In genomic region chr3L:347641-348405, dm6 we compare ENCODE assay signal across 1 fruit fly cellular context.
TF ChIP-seq lines count a peak whose summit lies in the region.

No protein-coding gene starts in this region.

TF ChIP-seq in whole organism, embryonic, 481 proteins besides CTCF, POLR2A, EP300 and RAD21 (continued from another document and continues in another):
- TF ChIP-seq CG7372 (GFP tag; IDR thresholded peaks at IDR 0.05; lab: Robert Waterston, UW) = 0 out of 2 replicates have a peak, but pooled peaks have one; percentile 23
- TF ChIP-seq sna (GFP tag; IDR thresholded peaks at IDR 0.05; lab: Robert Waterston, UW; ENCODE audit: partially characterized antibody) = no peak
- TF ChIP-seq Ravus (GFP tag; IDR thresholded peaks at IDR 0.05; lab: Robert Waterston, UW) = peak; percentile 25; the same call in 1 of the 2 replicates
- TF ChIP-seq fd64A (GFP tag; optimal IDR thresholded peaks at IDR 0.05; lab: Kevin White, UChicago) = peak; percentile 80
- TF ChIP-seq sd (tag; optimal IDR thresholded peaks at IDR 0.05; lab: Kevin White, UChicago) = no peak
- TF ChIP-seq bbx (GFP tag; IDR thresholded peaks at IDR 0.05; lab: Robert Waterston, UW; ENCODE audit: partially characterized antibody) = no peak
- peak; percentile 81 for TF ChIP-seq ind (GFP tag; optimal IDR thresholded peaks at IDR 0.05; lab: Kevin White, UChicago)
- peak; percentile 67 for TF ChIP-seq ems (GFP tag; optimal IDR thresholded peaks at IDR 0.05; lab: Kevin White, UChicago)
- TF ChIP-seq pita (GFP tag; optimal IDR thresholded peaks at IDR 0.05; lab: Kevin White, UChicago) = no peak
- no peak for TF ChIP-seq Oaz (GFP tag; IDR thresholded peaks at IDR 0.05; lab: Robert Waterston, UW)
- no peak for TF ChIP-seq Poxn (GFP tag; IDR thresholded peaks at IDR 0.05; lab: Robert Waterston, UW)
- no peak for TF ChIP-seq YL-1 (GFP tag; optimal IDR thresholded peaks at IDR 0.05; lab: Kevin White, UChicago)
- peak; percentile 64 for TF ChIP-seq jing (GFP tag; optimal IDR thresholded peaks at IDR 0.05; lab: Kevin White, UChicago)
- no peak for TF ChIP-seq fru (optimal IDR thresholded peaks at IDR 0.05; lab: Kevin White, UChicago)
- peak; percentile 75 for TF ChIP-seq CG11504 (tag; optimal IDR thresholded peaks at IDR 0.05; lab: Kevin White, UChicago)
- TF ChIP-seq CkIIα-i1 (GFP tag; IDR thresholded peaks at IDR 0.05; lab: Robert Waterston, UW) = no peak
- TF ChIP-seq CG12071 (GFP tag; optimal IDR thresholded peaks at IDR 0.05; lab: Kevin White, UChicago) = peak; percentile 60
- peak; percentile 42; the same call in 1 of the 3 replicates for TF ChIP-seq dysf (GFP tag; IDR thresholded peaks at IDR 0.05; lab: Robert Waterston, UW)
- TF ChIP-seq vfl (GFP tag; optimal IDR thresholded peaks at IDR 0.05; lab: Kevin White, UChicago) = peak; percentile 33
- peak in 1 of 2 experiments; percentile 57 for TF ChIP-seq Hr51 (GFP tag; optimal IDR thresholded peaks at IDR 0.05; lab: Kevin White, UChicago)
- peak; percentile 52 for TF ChIP-seq CG9609 (GFP tag; optimal IDR thresholded peaks at IDR 0.05; lab: Kevin White, UChicago)
- peak; percentile 15 for TF ChIP-seq CG6765 (GFP tag; optimal IDR thresholded peaks at IDR 0.05; lab: Kevin White, UChicago)
- TF ChIP-seq tll (GFP tag; optimal IDR thresholded peaks at IDR 0.05; lab: Kevin White, UChicago) = no peak
- no peak for TF ChIP-seq HLHmδ (GFP tag; optimal IDR thresholded peaks at IDR 0.05; lab: Kevin White, UChicago)
- peak; percentile 59; the same call in 1 of the 3 replicates for TF ChIP-seq ase (GFP tag; IDR thresholded peaks at IDR 0.05; lab: Robert Waterston, UW)
- peak; percentile 85 for TF ChIP-seq Xrp1 (GFP tag; IDR thresholded peaks at IDR 0.05; lab: Robert Waterston, UW)
- TF ChIP-seq Tbp (GFP tag; optimal IDR thresholded peaks at IDR 0.05; lab: Kevin White, UChicago) = no peak
- peak; percentile 36 for TF ChIP-seq lbe (GFP tag; optimal IDR thresholded peaks at IDR 0.05; lab: Kevin White, UChicago)
- TF ChIP-seq Dfd (GFP tag; optimal IDR thresholded peaks at IDR 0.05; lab: Kevin White, UChicago) = no peak
- no peak for TF ChIP-seq cas (GFP tag; IDR thresholded peaks at IDR 0.05; lab: Robert Waterston, UW)
- TF ChIP-seq prd (optimal IDR thresholded peaks at IDR 0.05; lab: Kevin White, UChicago) = no peak
- TF ChIP-seq prd (GFP tag; IDR thresholded peaks at IDR 0.05; lab: Robert Waterston, UW) = peak; percentile 82
- no peak for TF ChIP-seq CG11696 (GFP tag; IDR thresholded peaks at IDR 0.05; lab: Robert Waterston, UW)
- TF ChIP-seq Hmx (GFP tag; optimal IDR thresholded peaks at IDR 0.05; lab: Kevin White, UChicago) = no peak
- no peak for TF ChIP-seq CG7928 (GFP tag; optimal IDR thresholded peaks at IDR 0.05; lab: Kevin White, UChicago)
- TF ChIP-seq CG4617 (GFP tag; optimal IDR thresholded peaks at IDR 0.05; lab: Kevin White, UChicago; ENCODE audit: borderline replicate concordance) = no peak
- no peak for TF ChIP-seq Fer1 (GFP tag; optimal IDR thresholded peaks at IDR 0.05; lab: Kevin White, UChicago)
- TF ChIP-seq CG31224 (GFP tag; IDR thresholded peaks at IDR 0.05; lab: Robert Waterston, UW) = no peak
- peak; percentile 59 for TF ChIP-seq CG33557 (GFP tag; optimal IDR thresholded peaks at IDR 0.05; lab: Kevin White, UChicago)
- no peak for TF ChIP-seq pros (GFP tag; optimal IDR thresholded peaks at IDR 0.05; lab: Kevin White, UChicago)
- TF ChIP-seq Six4 (GFP tag; optimal IDR thresholded peaks at IDR 0.05; lab: Kevin White, UChicago) = peak; percentile 67
- peak; percentile 28 for TF ChIP-seq emc (GFP tag; optimal IDR thresholded peaks at IDR 0.05; lab: Kevin White, UChicago)
- TF ChIP-seq CG31365 (tag; optimal IDR thresholded peaks at IDR 0.05; lab: Kevin White, UChicago) = peak; percentile 11
- no peak for TF ChIP-seq Dbx (GFP tag; IDR thresholded peaks at IDR 0.05; lab: Robert Waterston, UW)
- peak; percentile 64 for TF ChIP-seq CG18619 (GFP tag; optimal IDR thresholded peaks at IDR 0.05; lab: Kevin White, UChicago)
- TF ChIP-seq bigmax (GFP tag; optimal IDR thresholded peaks at IDR 0.05; lab: Kevin White, UChicago) = no peak
- peak; percentile 67 for TF ChIP-seq CG10959 (GFP tag; IDR thresholded peaks at IDR 0.05; lab: Robert Waterston, UW)
- TF ChIP-seq croc (GFP tag; conservative IDR thresholded peaks at IDR 0.05; lab: Robert Waterston, UW) = peak; percentile 64
- peak; percentile 53 for TF ChIP-seq CG13775 (GFP tag; optimal IDR thresholded peaks at IDR 0.05; lab: Kevin White, UChicago)
- TF ChIP-seq chm (GFP tag; IDR thresholded peaks at IDR 0.05; lab: Robert Waterston, UW) = peak; percentile 88
- peak; percentile 70 for TF ChIP-seq org-1 (GFP tag; optimal IDR thresholded peaks at IDR 0.05; lab: Kevin White, UChicago)
- peak; percentile 74 for TF ChIP-seq CG10431 (GFP tag; optimal IDR thresholded peaks at IDR 0.05; lab: Kevin White, UChicago)
- TF ChIP-seq trem (tag; optimal IDR thresholded peaks at IDR 0.05; lab: Kevin White, UChicago) = peak; percentile 61
- peak; percentile 35 for TF ChIP-seq ab (GFP tag; optimal IDR thresholded peaks at IDR 0.05; lab: Kevin White, UChicago)
- TF ChIP-seq CG4360 (GFP tag; IDR thresholded peaks at IDR 0.05; lab: Robert Waterston, UW) = no peak
- TF ChIP-seq Oli (tag; optimal IDR thresholded peaks at IDR 0.05; lab: Kevin White, UChicago) = peak; percentile 77
- TF ChIP-seq CG18476 (GFP tag; optimal IDR thresholded peaks at IDR 0.05; lab: Kevin White, UChicago) = peak; percentile 47
- TF ChIP-seq Dref (GFP tag; IDR thresholded peaks at IDR 0.05; lab: Robert Waterston, UW) = no peak
- TF ChIP-seq aop (GFP tag; IDR thresholded peaks at IDR 0.05; lab: Robert Waterston, UW) = no peak
- peak; percentile 61 for TF ChIP-seq lilli (GFP tag; optimal IDR thresholded peaks at IDR 0.05; lab: Kevin White, UChicago)
- TF ChIP-seq pan (optimal IDR thresholded peaks at IDR 0.05; lab: Kevin White, UChicago) = no peak
- peak in 1 of 2 experiments; percentile 63 for TF ChIP-seq pan (GFP tag; optimal IDR thresholded peaks at IDR 0.05 in 1 of 2, IDR thresholded peaks at IDR 0.05 in 1 of 2)
- peak; percentile 87 for TF ChIP-seq CG2712 (tag; optimal IDR thresholded peaks at IDR 0.05; lab: Kevin White, UChicago)
- peak; percentile 73 for TF ChIP-seq CG8089 (GFP tag; optimal IDR thresholded peaks at IDR 0.05; lab: Kevin White, UChicago)
- TF ChIP-seq Rfx (GFP tag; IDR thresholded peaks at IDR 0.05; lab: Robert Waterston, UW) = no peak
- TF ChIP-seq Antp (GFP tag; optimal IDR thresholded peaks at IDR 0.05; lab: Kevin White, UChicago) = peak; percentile 84
- peak; percentile 62 for TF ChIP-seq NfI (GFP tag; optimal IDR thresholded peaks at IDR 0.05; lab: Kevin White, UChicago)
- no peak for TF ChIP-seq exex (tag; optimal IDR thresholded peaks at IDR 0.05; lab: Kevin White, UChicago)
- TF ChIP-seq ERR (GFP tag; optimal IDR thresholded peaks at IDR 0.05; lab: Kevin White, UChicago) = no peak
- TF ChIP-seq B-H1 (GFP tag; IDR thresholded peaks at IDR 0.05; lab: Robert Waterston, UW) = peak; percentile 43; the same call in 1 of the 3 replicates
- no peak for TF ChIP-seq hkb (optimal IDR thresholded peaks at IDR 0.05; lab: Kevin White, UChicago)
- TF ChIP-seq hkb (GFP tag; IDR thresholded peaks at IDR 0.05; lab: Robert Waterston, UW) = peak; percentile 61
- peak; percentile 13 for TF ChIP-seq Meics (GFP tag; optimal IDR thresholded peaks at IDR 0.05; lab: Kevin White, UChicago)
- peak; percentile 40; the same call in 1 of the 2 replicates for TF ChIP-seq sob (GFP tag; IDR thresholded peaks at IDR 0.05; lab: Robert Waterston, UW)
- TF ChIP-seq jigr1 (GFP tag; IDR thresholded peaks at IDR 0.05; lab: Robert Waterston, UW) = 0 out of 3 replicates have a peak, but pooled peaks have one; percentile 54
- peak; percentile 54 for TF ChIP-seq CG11398 (GFP tag; optimal IDR thresholded peaks at IDR 0.05; lab: Kevin White, UChicago)
- TF ChIP-seq CG5953 (GFP tag; IDR thresholded peaks at IDR 0.05; lab: Robert Waterston, UW) = peak; percentile 66
- TF ChIP-seq br (optimal IDR thresholded peaks at IDR 0.05; lab: Kevin White, UChicago) = no peak
- peak; percentile 48; the same call in 1 of the 2 replicates for TF ChIP-seq H2.0 (GFP tag; IDR thresholded peaks at IDR 0.05; lab: Robert Waterston, UW)
- no peak for TF ChIP-seq vnd (GFP tag; IDR thresholded peaks at IDR 0.05; lab: Robert Waterston, UW; ENCODE audit: partially characterized antibody)
- TF ChIP-seq CG7357 (GFP tag; IDR thresholded peaks at IDR 0.05; lab: Robert Waterston, UW) = no peak
- TF ChIP-seq CG10543 (GFP tag; optimal IDR thresholded peaks at IDR 0.05; lab: Kevin White, UChicago) = no peak
- no peak for TF ChIP-seq CG34224 (GFP tag; IDR thresholded peaks at IDR 0.05; lab: Robert Waterston, UW; ENCODE audit: partially characterized antibody)
- TF ChIP-seq Xbp1 (GFP tag; optimal IDR thresholded peaks at IDR 0.05; lab: Kevin White, UChicago) = peak; percentile 80
- TF ChIP-seq sens-2 (GFP tag; IDR thresholded peaks at IDR 0.05; lab: Robert Waterston, UW) = peak; percentile 59; the same call in 1 of the 2 replicates
- peak; percentile 81 for TF ChIP-seq CG17829 (tag; optimal IDR thresholded peaks at IDR 0.05; lab: Kevin White, UChicago)
- TF ChIP-seq slbo (GFP tag; IDR thresholded peaks at IDR 0.05; lab: Robert Waterston, UW) = peak; percentile 62
- TF ChIP-seq CG1647 (GFP tag; optimal IDR thresholded peaks at IDR 0.05; lab: Kevin White, UChicago) = peak; percentile 53
- no peak for TF ChIP-seq C15 (GFP tag; IDR thresholded peaks at IDR 0.05; lab: Robert Waterston, UW)
- peak; percentile 82 for TF ChIP-seq CG14710 (tag; optimal IDR thresholded peaks at IDR 0.05; lab: Kevin White, UChicago)
- peak; percentile 24; the same call in 1 of the 2 replicates for TF ChIP-seq gt (GFP tag; IDR thresholded peaks at IDR 0.05; lab: Robert Waterston, UW)
- peak; percentile 20 for TF ChIP-seq fu2 (GFP tag; optimal IDR thresholded peaks at IDR 0.05; lab: Kevin White, UChicago)
- TF ChIP-seq CG4282 (GFP tag; optimal IDR thresholded peaks at IDR 0.05; lab: Kevin White, UChicago) = no peak
- TF ChIP-seq lola (GFP tag; optimal IDR thresholded peaks at IDR 0.05; lab: Kevin White, UChicago) = peak in 1 of 3 experiments; percentile 69
- TF ChIP-seq CG18011 (GFP tag; optimal IDR thresholded peaks at IDR 0.05; lab: Kevin White, UChicago) = no peak
- TF ChIP-seq CG4404 (GFP tag; IDR thresholded peaks at IDR 0.05; lab: Robert Waterston, UW) = no peak
- peak; percentile 60 to 71 for TF ChIP-seq Trl (optimal IDR thresholded peaks at IDR 0.05; lab: Kevin White, UChicago)
- peak; percentile 64 for TF ChIP-seq Trl (GFP tag; optimal IDR thresholded peaks at IDR 0.05; lab: Kevin White, UChicago)
- TF ChIP-seq ap (GFP tag; IDR thresholded peaks at IDR 0.05; lab: Robert Waterston, UW) = peak; percentile 56
- TF ChIP-seq CG16815 (GFP tag; optimal IDR thresholded peaks at IDR 0.05; lab: Kevin White, UChicago) = peak; percentile 67
- TF ChIP-seq CG8765 (GFP tag; IDR thresholded peaks at IDR 0.05; lab: Robert Waterston, UW) = 0 out of 2 replicates have a peak, but pooled peaks have one; percentile 29
- TF ChIP-seq Bdp1 (GFP tag; optimal IDR thresholded peaks at IDR 0.05; lab: Kevin White, UChicago) = peak; percentile 55
- TF ChIP-seq gfzf (GFP tag; optimal IDR thresholded peaks at IDR 0.05; lab: Kevin White, UChicago) = no peak
- TF ChIP-seq Drgx (GFP tag; IDR thresholded peaks at IDR 0.05; lab: Robert Waterston, UW) = peak; percentile 87
- TF ChIP-seq inv (GFP tag; IDR thresholded peaks at IDR 0.05; lab: Robert Waterston, UW; ENCODE audit: partially characterized antibody) = no peak
- TF ChIP-seq esg (GFP tag; conservative IDR thresholded peaks at IDR 0.05; lab: Robert Waterston, UW) = peak; percentile 55; the same call in 1 of the 2 replicates
- TF ChIP-seq insv (GFP tag; optimal IDR thresholded peaks at IDR 0.05; lab: Kevin White, UChicago) = no peak
- peak; percentile 15 for TF ChIP-seq CG13624 (GFP tag; optimal IDR thresholded peaks at IDR 0.05; lab: Kevin White, UChicago)
- TF ChIP-seq so (GFP tag; IDR thresholded peaks at IDR 0.05; lab: Robert Waterston, UW) = peak; percentile 27; the same call in 1 of the 3 replicates
- peak; percentile 80 for TF ChIP-seq dmrt11E (tag; optimal IDR thresholded peaks at IDR 0.05; lab: Kevin White, UChicago)
- peak; percentile 61 for TF ChIP-seq CG1792 (GFP tag; optimal IDR thresholded peaks at IDR 0.05; lab: Kevin White, UChicago)
- peak; percentile 74 for TF ChIP-seq peb (GFP tag; IDR thresholded peaks at IDR 0.05; lab: Robert Waterston, UW)
- TF ChIP-seq CG7745 (tag; optimal IDR thresholded peaks at IDR 0.05; lab: Kevin White, UChicago) = peak; percentile 4
- TF ChIP-seq Mes4 (GFP tag; optimal IDR thresholded peaks at IDR 0.05; lab: Kevin White, UChicago) = peak; percentile 44
- TF ChIP-seq mam (GFP tag; optimal IDR thresholded peaks at IDR 0.05; lab: Kevin White, UChicago) = peak; percentile 61
- peak; percentile 75 for TF ChIP-seq CG7839 (tag; optimal IDR thresholded peaks at IDR 0.05; lab: Kevin White, UChicago)
- TF ChIP-seq gcm2 (GFP tag; optimal IDR thresholded peaks at IDR 0.05; lab: Kevin White, UChicago) = peak; percentile 33
- no peak for TF ChIP-seq luna (GFP tag; optimal IDR thresholded peaks at IDR 0.05; lab: Kevin White, UChicago)
- no peak for TF ChIP-seq CG13287 (GFP tag; IDR thresholded peaks at IDR 0.05; lab: Robert Waterston, UW; ENCODE audit: partially characterized antibody)
- peak; percentile 80 for TF ChIP-seq row (GFP tag; IDR thresholded peaks at IDR 0.05; lab: Robert Waterston, UW)
- peak; percentile 92 for TF ChIP-seq CG1603 (tag; optimal IDR thresholded peaks at IDR 0.05; lab: Kevin White, UChicago)
- peak; percentile 60 for TF ChIP-seq kni (GFP tag; optimal IDR thresholded peaks at IDR 0.05; lab: Kevin White, UChicago)
- TF ChIP-seq CG6683 (GFP tag; optimal IDR thresholded peaks at IDR 0.05; lab: Kevin White, UChicago) = peak; percentile 40
- no peak for TF ChIP-seq MESR4 (GFP tag; optimal IDR thresholded peaks at IDR 0.05; lab: Kevin White, UChicago)
- TF ChIP-seq abd-A (tag; optimal IDR thresholded peaks at IDR 0.05; lab: Kevin White, UChicago) = no peak
- peak; percentile 50 to 86 for TF ChIP-seq chif (GFP tag; optimal IDR thresholded peaks at IDR 0.05; lab: Kevin White, UChicago)
- peak; percentile 16 for TF ChIP-seq sima (GFP tag; optimal IDR thresholded peaks at IDR 0.05; lab: Kevin White, UChicago)
- TF ChIP-seq CG8944 (GFP tag; optimal IDR thresholded peaks at IDR 0.05; lab: Kevin White, UChicago) = peak; percentile 64
- TF ChIP-seq Pdp1 (GFP tag; optimal IDR thresholded peaks at IDR 0.05; lab: Kevin White, UChicago) = peak; percentile 63 to 88
- peak; percentile 72 for TF ChIP-seq CG31441 (GFP tag; IDR thresholded peaks at IDR 0.05; lab: Robert Waterston, UW)
- no peak for TF ChIP-seq Neu2 (GFP tag; optimal IDR thresholded peaks at IDR 0.05; lab: Kevin White, UChicago; ENCODE audit: borderline replicate concordance)
